Worm (Caenorhabditis elegans) whole organism, midembryonic: ENCODE measurements around the gene lin-5.

Experiments used
- T22C8.4 ChIP-seq: fragments of 200-800 bp; sonication (Bioruptor generic); IDR thresholded peaks from 2 replicates; pipeline ENCODE4 v1.3.6; 2022; ENCODE audit warnings: missing genetic modification characterization, missing compliant biosample characterization
- cog-1 ChIP-seq: sonication (generic microtip); optimal IDR thresholded peaks from 2 replicates; lab custom pipeline; 2016; ENCODE audit warnings: missing genetic modification characterization, missing compliant biosample characterization
- flt-1 ChIP-seq: fragments of 200-800 bp; sonication (Bioruptor generic); IDR thresholded peaks from 2 replicates; pipeline ENCODE4 v1.3.6; 2022; ENCODE audit warnings: missing genetic modification characterization, missing compliant biosample characterization
- klf-2 ChIP-seq: fragments of 200-800 bp; sonication (Bioruptor generic); conservative IDR thresholded peaks from 2 replicates; pipeline ENCODE4 v1.3.6; 2022; ENCODE audit warnings: missing genetic modification reagents, missing genetic modification characterization, missing compliant biosample characterization
- med-1 ChIP-seq: sonication (generic microtip); optimal IDR thresholded peaks from 2 replicates; lab custom pipeline; 2017; ENCODE audit warnings: missing genetic modification characterization, mild to moderate bottlenecking, missing compliant biosample characterization, antibody characterized with exemption, missing genetic modification reagents; ENCODE audit not compliant: insufficient read depth
- ztf-29 ChIP-seq: fragments of 200-800 bp; sonication (Bioruptor generic); IDR thresholded peaks from 2 replicates; pipeline ENCODE4 v1.3.6; 2022; ENCODE audit warnings: missing genetic modification reagents, missing genetic modification characterization, missing compliant biosample characterization

DNA sequence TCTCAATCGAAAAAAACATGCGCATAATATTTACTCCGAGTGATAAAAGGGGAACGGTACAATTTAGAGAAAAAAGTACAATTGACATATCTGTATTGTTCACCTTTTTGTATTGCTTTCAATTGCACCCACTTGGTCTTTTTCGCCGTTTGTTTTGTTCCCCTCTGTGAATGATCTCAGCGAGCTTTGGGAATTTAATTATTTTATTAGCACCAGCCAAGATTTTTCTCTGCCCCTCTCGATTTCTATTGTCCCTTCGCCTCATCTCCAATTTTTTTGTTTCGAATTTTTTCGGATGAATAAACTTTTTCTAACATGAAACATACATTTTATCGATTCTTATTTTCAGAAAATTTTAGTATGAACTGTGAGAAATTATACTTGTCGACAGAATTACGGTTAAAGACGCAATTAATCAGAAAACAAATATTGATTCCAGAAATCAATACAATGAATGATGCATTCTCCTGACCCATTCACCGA is 39.9 kb downstream of the lin-5 start, which contains the start of gene rev-1:
- TF ChIP-seq T22C8.4 (GFP tag; lab: Robert Waterston, UW), result no peak
- TF ChIP-seq med-1 (GFP tag; lab: Kevin White, UChicago), result no peak
- TF ChIP-seq cog-1, result no peak
- TF ChIP-seq flt-1 (GFP tag; lab: Robert Waterston, UW), result no peak
- TF ChIP-seq ztf-29 (GFP tag; lab: Robert Waterston, UW), result no peak
- no peak for TF ChIP-seq klf-2 (GFP tag; lab: Robert Waterston, UW)
